Fruit fly (Drosophila melanogaster) whole organism, prepupa: ENCODE data around the gene CG43630.

Experiments
- Blimp-1 ChIP-seq: fragments of 200-800 bp; sonication (Bioruptor generic); optimal IDR thresholded peaks from 3 replicates; lab custom pipeline; 2017; ENCODE audit warnings: missing biosample characterization, missing genetic modification characterization, mild to moderate bottlenecking, moderate library complexity, missing genetic modification reagents
- CG11902 ChIP-seq: fragments of 200-800 bp; sonication (Bioruptor generic); optimal IDR thresholded peaks from 3 replicates; lab custom pipeline; 2016; ENCODE audit warnings: missing biosample characterization, missing genetic modification characterization
- CG16779 ChIP-seq: fragments of 200-800 bp; sonication (Bioruptor generic); optimal IDR thresholded peaks from 3 replicates; lab custom pipeline; 2017; ENCODE audit warnings: missing biosample characterization, mild to moderate bottlenecking, missing genetic modification characterization
- CG3032 ChIP-seq: fragments of 200-800 bp; optimal IDR thresholded peaks from 2 replicates; lab custom pipeline; 2019; ENCODE audit warnings: missing biosample characterization, mild to moderate bottlenecking, missing genetic modification characterization, moderate library complexity

DNA sequence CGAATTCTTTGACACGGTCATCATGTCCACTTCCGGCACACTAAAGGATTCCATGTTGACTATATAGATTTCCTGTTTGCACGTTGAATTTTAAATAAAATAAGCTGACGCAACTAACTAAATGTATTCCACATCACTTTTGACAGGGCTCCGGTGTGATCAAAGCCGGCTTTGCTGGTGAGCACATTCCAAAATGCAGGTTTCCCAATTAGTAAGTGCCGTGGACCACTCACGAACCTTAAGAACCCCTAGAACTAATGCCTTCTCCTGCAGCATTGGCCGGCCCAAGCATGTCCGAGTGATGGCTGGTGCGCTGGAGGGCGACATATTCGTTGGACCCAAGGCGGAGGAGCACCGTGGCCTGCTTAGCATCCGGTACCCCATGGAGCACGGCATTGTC is 16.4 kb upstream of the CG43630 start, which contains the start of gene CG31347:
- TF ChIP-seq CG16779 (tag; lab: Kevin White, UChicago) (no peak), CG3032 (tag; lab: Kevin White, UChicago) (no peak), CG11902 (GFP tag; lab: Kevin White, UChicago) (no peak), Blimp-1 (GFP tag; lab: Kevin White, UChicago) (no peak)
